Fruit fly (Drosophila melanogaster) Kc167 (cell line): ENCODE results near the gene Ir68a.

Experiments
- Sin3A ChIP-seq: fragments of >200 bp; optimal IDR thresholded peaks from 2 replicates; lab custom pipeline; 2018; ENCODE audit warnings: missing external identifiers
- insv ChIP-seq: fragments of >200 bp; optimal IDR thresholded peaks from 3 replicates; lab custom pipeline; 2018; ENCODE audit warnings: missing external identifiers
- psq ChIP-seq: fragments of >200 bp; optimal IDR thresholded peaks from 2 replicates; lab custom pipeline; 2017; ENCODE audit warnings: missing external identifiers

DNA sequence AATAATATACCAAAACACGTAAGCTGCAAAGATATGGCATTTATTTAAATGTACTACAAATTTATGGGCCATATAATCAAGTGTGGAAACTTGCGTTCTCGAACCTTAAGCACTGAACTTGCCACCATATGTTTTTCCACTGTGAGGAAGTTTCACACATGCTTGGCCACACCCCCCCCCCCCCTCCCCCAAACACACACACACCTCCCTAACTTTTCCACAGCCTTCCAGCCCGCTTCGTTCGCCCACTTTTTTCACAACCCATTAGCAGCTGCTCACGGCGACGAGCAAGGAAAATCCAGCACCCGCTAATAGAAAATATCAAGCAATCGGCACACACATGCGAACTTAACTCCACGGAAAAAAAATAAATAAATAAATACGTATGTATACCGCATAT lies 40.7 kb downstream of the Ir68a start:
- TF ChIP-seq Sin3A (lab: Kevin White, UChicago) (no peak), psq (no peak), insv (no peak)
